Fruit fly (Drosophila melanogaster) whole organism, prepupa: ENCODE measurements around the gene CG42819.

Experiments
- CG6808 ChIP-seq: fragments of 200-800 bp; sonication (Bioruptor generic); optimal IDR thresholded peaks from 3 replicates; lab custom pipeline; 2017; ENCODE audit warnings: missing biosample characterization, missing genetic modification characterization, mild to moderate bottlenecking, moderate library complexity, missing genetic modification reagents
- Ets21C ChIP-seq: fragments of 200-800 bp; sonication (Bioruptor generic); optimal IDR thresholded peaks from 3 replicates; lab custom pipeline; 2016; ENCODE audit warnings: missing biosample characterization, missing genetic modification characterization
- Gug ChIP-seq: fragments of 200-800 bp; sonication (Bioruptor generic); IDR thresholded peaks from 2 replicates; pipeline ENCODE4 v1.3.6; 2022; ENCODE audit warnings: missing biosample characterization, missing genetic modification characterization
- Hr38 ChIP-seq: sonication (Bioruptor generic); optimal IDR thresholded peaks from 2 replicates; lab custom pipeline; 2016; ENCODE audit warnings: missing biosample characterization, missing genetic modification characterization
- Sox102F ChIP-seq: fragments of 200-800 bp; sonication (Bioruptor generic); optimal IDR thresholded peaks from 2 replicates; lab custom pipeline; 2016; ENCODE audit warnings: missing biosample characterization, mild to moderate bottlenecking, missing genetic modification characterization
- cyc ChIP-seq: fragments of 200-800 bp; sonication (Bioruptor generic); optimal IDR thresholded peaks from 3 replicates; lab custom pipeline; 2016; ENCODE audit warnings: missing biosample characterization, missing genetic modification characterization
- fkh ChIP-seq: fragments of 200-800 bp; sonication (Bioruptor generic); optimal IDR thresholded peaks from 3 replicates; lab custom pipeline; 2017; ENCODE audit warnings: missing biosample characterization, mild to moderate bottlenecking, missing genetic modification characterization, moderate library complexity

- TF ChIP-seq CG6808 (no peak), cyc (no peak), fkh (GFP tag; lab: Kevin White, UChicago) (peak; percentile 34), Gug (GFP tag; lab: Robert Waterston, UW) (no peak), Ets21C (GFP tag; lab: Kevin White, UChicago) (no peak), Sox102F (GFP tag; lab: Kevin White, UChicago) (no peak), Hr38 (GFP tag; lab: Kevin White, UChicago) (no peak)
These were observed 28.4 kb upstream of the CG42819 start for dm6 chr2L:8417562-8417961.
